Worm (Caenorhabditis elegans) whole organism, late embryonic: Measurements from ENCODE around the gene C05D9.7.

Source experiments
- F13H6.1 ChIP-seq: sonication (generic microtip); optimal IDR thresholded peaks from 2 replicates; lab custom pipeline; 2016; ENCODE audit warnings: missing genetic modification characterization, missing compliant biosample characterization
- K09A11.1 ChIP-seq: sonication (generic microtip); optimal IDR thresholded peaks from 2 replicates; lab custom pipeline; 2017; ENCODE audit warnings: antibody characterized with exemption, mild to moderate bottlenecking, missing genetic modification characterization, missing compliant biosample characterization; ENCODE audit not compliant: insufficient read depth
- T23F11.4 ChIP-seq: fragments of 200-800 bp; sonication (Bioruptor generic); optimal IDR thresholded peaks from 2 replicates; lab custom pipeline; 2018; ENCODE audit warnings: mild to moderate bottlenecking, missing genetic modification characterization, missing compliant biosample characterization
- Y22D7AL.16 ChIP-seq: sonication (generic microtip); optimal IDR thresholded peaks from 2 replicates; lab custom pipeline; 2016; ENCODE audit warnings: missing genetic modification characterization, missing compliant biosample characterization
- ceh-14 ChIP-seq: sonication (generic microtip); optimal IDR thresholded peaks from 2 replicates; lab custom pipeline; 2016; ENCODE audit warnings: missing genotype, missing genetic modification characterization, missing compliant biosample characterization
- ceh-18 ChIP-seq: sonication (generic microtip); optimal IDR thresholded peaks from 2 replicates; lab custom pipeline; 2016; ENCODE audit warnings: missing genetic modification characterization, missing compliant biosample characterization
- ceh-2 ChIP-seq: sonication (generic microtip); optimal IDR thresholded peaks from 2 replicates; lab custom pipeline; 2016; ENCODE audit warnings: missing genotype, missing genetic modification characterization, missing compliant biosample characterization
- ceh-24 ChIP-seq: sonication (generic microtip); optimal IDR thresholded peaks from 2 replicates; lab custom pipeline; 2016; ENCODE audit warnings: mild to moderate bottlenecking, missing genetic modification characterization, missing compliant biosample characterization
- ceh-30 ChIP-seq: fragments of 150-350 bp; optimal IDR thresholded peaks from 2 replicates; lab custom pipeline; 2014; ENCODE audit warnings: missing biosample characterization, missing genetic modification characterization
- ceh-31 ChIP-seq: sonication (generic microtip); optimal IDR thresholded peaks from 2 replicates; lab custom pipeline; 2016; ENCODE audit warnings: missing genetic modification characterization, missing compliant biosample characterization
- ceh-34 ChIP-seq: sonication (generic microtip); optimal IDR thresholded peaks from 2 replicates; lab custom pipeline; 2016; ENCODE audit warnings: mild to moderate bottlenecking, missing genetic modification characterization, missing compliant biosample characterization
- ceh-48 ChIP-seq: sonication (generic microtip); optimal IDR thresholded peaks from 2 replicates; lab custom pipeline; 2016; ENCODE audit warnings: missing genetic modification characterization, inconsistent platforms, missing compliant biosample characterization
- ceh-6 ChIP-seq: fragments of 200-800 bp; sonication (Bioruptor generic); optimal IDR thresholded peaks from 2 replicates; lab custom pipeline; 2018; ENCODE audit warnings: mild to moderate bottlenecking, missing genetic modification characterization, missing compliant biosample characterization
- dmd-4 ChIP-seq: sonication (generic microtip); optimal IDR thresholded peaks from 2 replicates; lab custom pipeline; 2016; ENCODE audit warnings: borderline replicate concordance, missing genetic modification characterization, missing compliant biosample characterization
- dve-1 ChIP-seq: sonication (generic microtip); optimal IDR thresholded peaks from 2 replicates; lab custom pipeline; 2017; ENCODE audit warnings: antibody characterized with exemption, mild to moderate bottlenecking, missing genetic modification characterization, missing compliant biosample characterization
- elt-4 ChIP-seq: sonication (generic microtip); optimal IDR thresholded peaks from 2 replicates; lab custom pipeline; 2016; ENCODE audit warnings: missing genetic modification characterization, missing compliant biosample characterization
- fax-1 ChIP-seq: sonication (generic microtip); optimal IDR thresholded peaks from 2 replicates; lab custom pipeline; 2016; ENCODE audit warnings: missing genotype, missing genetic modification characterization, missing compliant biosample characterization
- fkh-10 ChIP-seq: fragments of 150-350 bp; optimal IDR thresholded peaks from 2 replicates; lab custom pipeline; 2014; ENCODE audit warnings: missing biosample characterization, missing genetic modification reagents, missing genetic modification characterization
- hlh-13 ChIP-seq: fragments of 200-800 bp; sonication (Bioruptor generic); optimal IDR thresholded peaks from 2 replicates; lab custom pipeline; 2018; ENCODE audit warnings: mild to moderate bottlenecking, missing genetic modification characterization, missing compliant biosample characterization
- madf-2 ChIP-seq: sonication (generic microtip); optimal IDR thresholded peaks from 2 replicates; lab custom pipeline; 2017; ENCODE audit warnings: missing genetic modification characterization, missing compliant biosample characterization
- nfya-1 ChIP-seq: sonication (generic microtip); optimal IDR thresholded peaks from 2 replicates; lab custom pipeline; 2017; ENCODE audit warnings: missing genetic modification characterization, mild to moderate bottlenecking, missing compliant biosample characterization, antibody characterized with exemption, moderate library complexity
- odd-2 ChIP-seq: sonication (generic microtip); optimal IDR thresholded peaks from 2 replicates; lab custom pipeline; 2017; ENCODE audit warnings: antibody characterized with exemption, mild to moderate bottlenecking, missing genetic modification characterization, missing compliant biosample characterization
- pax-1 ChIP-seq: fragments of 150-350 bp; optimal IDR thresholded peaks from 2 replicates; lab custom pipeline; 2014; ENCODE audit warnings: missing biosample characterization, missing genetic modification characterization
- pqm-1 ChIP-seq: sonication (generic microtip); optimal IDR thresholded peaks from 2 replicates; lab custom pipeline; 2016; ENCODE audit warnings: missing genetic modification characterization, missing compliant biosample characterization
- pros-1 ChIP-seq: fragments of 150-350 bp; optimal IDR thresholded peaks from 2 replicates; lab custom pipeline; 2014; ENCODE audit warnings: missing biosample characterization, missing genetic modification reagents, missing genetic modification characterization
- rnt-1 ChIP-seq: sonication (generic microtip); optimal IDR thresholded peaks from 2 replicates; lab custom pipeline; 2016; ENCODE audit warnings: missing genetic modification characterization, missing compliant biosample characterization
- sdc-2 ChIP-seq: sonication (generic microtip); optimal IDR thresholded peaks from 2 replicates; lab custom pipeline; 2016; ENCODE audit warnings: missing genotype, missing genetic modification characterization, missing compliant biosample characterization
- sox-2 ChIP-seq: fragments of 200-800 bp; sonication (Bioruptor generic); IDR thresholded peaks from 2 replicates; pipeline ENCODE4 v1.3.6; 2022; ENCODE audit warnings: missing genetic modification reagents, missing genetic modification characterization, missing compliant biosample characterization
- sox-4 ChIP-seq: sonication (generic microtip); optimal IDR thresholded peaks from 2 replicates; lab custom pipeline; 2017; ENCODE audit warnings: mild to moderate bottlenecking, missing genetic modification characterization, inconsistent platforms, missing compliant biosample characterization
- tbx-2 ChIP-seq: sonication (generic microtip); optimal IDR thresholded peaks from 2 replicates; lab custom pipeline; 2016; ENCODE audit warnings: missing genetic modification characterization, missing compliant biosample characterization
- tbx-7 ChIP-seq: sonication (generic microtip); optimal IDR thresholded peaks from 2 replicates; lab custom pipeline; 2016; ENCODE audit warnings: missing genotype, missing genetic modification characterization, missing compliant biosample characterization
- ttx-3 ChIP-seq: sonication (generic microtip); optimal IDR thresholded peaks from 2 replicates; lab custom pipeline; 2016; ENCODE audit warnings: missing genetic modification reagents, missing genetic modification characterization, missing compliant biosample characterization
- unc-42 ChIP-seq: sonication (generic microtip); optimal IDR thresholded peaks from 2 replicates; lab custom pipeline; 2016; ENCODE audit warnings: missing genotype, missing genetic modification characterization, missing compliant biosample characterization
- unc-55 ChIP-seq: sonication (generic microtip); optimal IDR thresholded peaks from 2 replicates; lab custom pipeline; 2017; ENCODE audit warnings: missing biosample characterization, missing genetic modification reagents, missing genetic modification characterization
- unc-86 ChIP-seq: sonication (generic microtip); optimal IDR thresholded peaks from 2 replicates; lab custom pipeline; 2016; ENCODE audit warnings: missing genetic modification characterization, missing compliant biosample characterization

C05D9.7 gene

ce11 chrX:1126207-1126606 lies 7.0 kb upstream of the C05D9.7 start:
- no peak for TF ChIP-seq dmd-4
- no peak for TF ChIP-seq unc-86 (tag; lab: Kevin White, UChicago)
- TF ChIP-seq ceh-48 (tag; lab: Kevin White, UChicago) = no peak
- no peak for TF ChIP-seq sox-4
- TF ChIP-seq, all 69 proteins: peak for 0

ce11 chrX:1125426-1125825 lies 6.2 kb upstream of the C05D9.7 start, which contains the start of gene lmp-2:
TSS of gene lmp-2 (plus strand) at chrX:1125615.
- TF ChIP-seq F13H6.1 (no peak), ceh-30 (tag; lab: Kevin White, UChicago) (no peak), T23F11.4 (GFP tag; lab: Kevin White, UChicago) (no peak), sox-2 (GFP tag; lab: Robert Waterston, UW) (no peak), odd-2 (tag; lab: Kevin White, UChicago) (no peak), nfya-1 (tag; lab: Kevin White, UChicago) (no peak), unc-42 (tag; lab: Kevin White, UChicago) (no peak), tbx-7 (tag; lab: Kevin White, UChicago) (no peak), dve-1 (tag; lab: Kevin White, UChicago) (no peak), madf-2 (tag; lab: Kevin White, UChicago) (no peak), hlh-13 (GFP tag; lab: Kevin White, UChicago) (no peak), ceh-6 (GFP tag; lab: Kevin White, UChicago) (no peak), tbx-2 (tag; lab: Kevin White, UChicago) (no peak), K09A11.1 (tag; lab: Kevin White, UChicago) (no peak), elt-4 (tag; lab: Kevin White, UChicago) (no peak), ceh-2 (no peak), fax-1 (no peak)
- TF ChIP-seq, all 69 proteins: peak for 0

- no peak for TF ChIP-seq ceh-48 (tag; lab: Kevin White, UChicago)
- TF ChIP-seq sox-4 = no peak
- TF ChIP-seq fkh-10 (GFP tag; lab: Kevin White, UChicago) = no peak
- TF ChIP-seq dve-1 (tag; lab: Kevin White, UChicago) = no peak
- TF ChIP-seq, all 69 proteins: peak for 0
Measured at ce11 chrX:1124146-1124545, 4.9 kb upstream of the C05D9.7 start, which contains the start of gene C05D9.9. TSS of gene C05D9.9 (minus strand) at chrX:1124246.

- TF ChIP-seq ceh-18 (tag; lab: Kevin White, UChicago) (no peak), pax-1 (tag; lab: Kevin White, UChicago) (no peak), tbx-2 (tag; lab: Kevin White, UChicago) (no peak), ceh-14 (tag; lab: Kevin White, UChicago) (no peak), hlh-13 (GFP tag; lab: Kevin White, UChicago) (no peak), ceh-6 (GFP tag; lab: Kevin White, UChicago) (no peak), sdc-2 (tag; lab: Kevin White, UChicago) (no peak), ceh-24 (tag; lab: Kevin White, UChicago) (no peak), Y22D7AL.16 (tag; lab: Kevin White, UChicago) (no peak), pros-1 (tag; lab: Kevin White, UChicago) (no peak), T23F11.4 (GFP tag; lab: Kevin White, UChicago) (no peak), ceh-31 (tag; lab: Kevin White, UChicago) (no peak), ceh-2 (no peak), pqm-1 (tag; lab: Kevin White, UChicago) (no peak), ceh-48 (tag; lab: Kevin White, UChicago) (no peak), ttx-3 (tag; lab: Kevin White, UChicago) (no peak), fkh-10 (GFP tag; lab: Kevin White, UChicago) (no peak), ceh-30 (tag; lab: Kevin White, UChicago) (no peak), rnt-1 (tag; lab: Kevin White, UChicago) (no peak)
Measured at ce11 chrX:1123471-1123870, 4.3 kb upstream of the C05D9.7 start.

ce11 chrX:1122198-1122597 lies 3.0 kb upstream of the C05D9.7 start:
- peak; percentile 12 for TF ChIP-seq ceh-18 (tag; lab: Kevin White, UChicago)
- TF ChIP-seq unc-55 (GFP tag; lab: Kevin White, UChicago) = peak; percentile 25
- TF ChIP-seq ceh-34 (tag; lab: Kevin White, UChicago) = no peak
